Worm (Caenorhabditis elegans): Measurements from ENCODE around the gene sdz-18.

ce11 chrII:1670985-1671384 is 35.3 kb downstream of the sdz-18 start:
- TF ChIP-seq ama-1 (optimal IDR thresholded peaks at IDR 0.05) (no peak), pqm-1 (tag; optimal IDR thresholded peaks at IDR 0.05) (no peak)

Data from whole organism, late embryonic.